Fruit fly (Drosophila melanogaster): ENCODE data around the gene CG11771.

CG11771 gene

DNA sequence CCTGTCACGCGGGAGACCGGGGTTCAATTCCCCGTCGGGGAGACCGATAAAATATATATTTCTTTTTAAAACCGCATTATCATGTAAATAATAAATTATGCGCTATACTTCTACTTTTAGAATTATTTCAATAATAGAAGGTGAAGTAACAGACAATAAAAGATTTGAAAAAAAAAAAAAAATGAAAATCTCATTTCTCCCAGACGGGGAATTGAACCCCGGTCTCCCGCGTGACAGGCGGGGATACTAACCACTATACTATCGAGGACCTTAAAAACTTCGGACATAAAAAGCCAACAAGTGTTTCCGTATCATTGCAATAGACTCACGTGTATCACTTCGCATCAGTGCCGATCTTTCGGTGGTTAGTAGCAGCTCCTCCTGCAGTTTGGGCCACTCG, 16.9 kb upstream of the CG11771 start:
- no peak for TF ChIP-seq CG6792 (GFP tag; optimal IDR thresholded peaks at IDR 0.05)
- TF ChIP-seq CG8119 (GFP tag; IDR thresholded peaks at IDR 0.05): no peak
- no peak for TF ChIP-seq CG32006 (GFP tag; optimal IDR thresholded peaks at IDR 0.05)
- no peak for TF ChIP-seq ss (GFP tag; optimal IDR thresholded peaks at IDR 0.05)
- no peak for TF ChIP-seq Eip75B (GFP tag; optimal IDR thresholded peaks at IDR 0.05)
- TF ChIP-seq Ets96B (tag; optimal IDR thresholded peaks at IDR 0.05): no peak
- no peak for TF ChIP-seq CG10631 (GFP tag; optimal IDR thresholded peaks at IDR 0.05)
- TF ChIP-seq CG11762 (GFP tag; optimal IDR thresholded peaks at IDR 0.05; ENCODE audit: insufficient read depth): no peak
- TF ChIP-seq cyc (GFP tag; optimal IDR thresholded peaks at IDR 0.05): no peak

DNA sequence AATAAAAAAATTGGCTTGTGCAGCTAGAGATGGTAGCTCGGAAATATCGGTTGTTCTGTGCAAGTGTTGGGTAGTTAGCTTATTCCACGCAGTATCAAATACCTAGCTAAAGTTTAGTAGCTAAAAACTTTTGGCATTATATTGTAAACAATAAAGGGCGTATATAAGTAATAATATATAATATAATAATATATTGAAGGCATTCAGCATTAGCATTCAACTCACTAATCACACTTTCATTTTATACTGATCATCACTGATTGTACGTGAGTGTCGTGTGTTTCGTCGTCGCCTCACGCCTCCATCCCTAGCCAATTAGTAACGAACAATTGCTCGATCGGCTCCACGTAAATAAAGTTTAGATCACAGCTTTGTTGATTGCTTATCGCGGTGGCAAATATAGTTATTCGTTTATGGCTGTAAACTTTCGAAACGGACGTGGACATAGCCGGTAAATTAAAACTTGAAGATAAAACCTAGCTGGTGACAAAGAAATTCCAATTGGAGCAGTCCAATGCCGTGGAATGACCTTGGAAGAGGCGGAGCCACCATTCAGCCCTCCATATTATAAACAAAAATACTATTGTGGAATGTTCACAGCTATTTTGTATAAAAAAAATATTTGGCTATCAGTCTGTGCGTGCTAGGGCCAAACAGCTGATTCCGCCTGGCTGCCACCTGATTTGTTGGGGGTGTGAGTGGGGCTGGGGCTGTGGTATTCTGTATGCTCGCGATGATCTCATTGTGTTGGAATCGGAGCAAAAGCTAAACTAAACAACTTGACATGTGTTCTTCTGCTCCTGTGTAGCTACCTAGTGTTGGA, 13.8 kb upstream of the CG11771 start, which contains the start of the genes PIG-S, sud1 and CG11168:
Gene PIG-S (minus strand): TSS at position 51 of the 823 bp plus-strand sequence.
Gene sud1 (minus strand): TSS at position 51 of the 823 bp plus-strand sequence.
Gene CG11168 (plus strand): TSS at position 293 of the 823 bp plus-strand sequence.
- TF ChIP-seq Sox15 (GFP tag; optimal IDR thresholded peaks at IDR 0.05): peak; percentile 14
- TF ChIP-seq dac (GFP tag; optimal IDR thresholded peaks at IDR 0.05): no peak
- no peak for TF ChIP-seq CG16779 (tag; optimal IDR thresholded peaks at IDR 0.05)
- TF ChIP-seq svp (GFP tag): no peak
- peak; percentile 28 for TF ChIP-seq CG31627 (GFP tag; optimal IDR thresholded peaks at IDR 0.05)
- peak; percentile 45; the same call in 1 of the 3 replicates for TF ChIP-seq CG6163 (GFP tag; IDR thresholded peaks at IDR 0.05)
- TF ChIP-seq CG34406 (GFP tag; optimal IDR thresholded peaks at IDR 0.05): no peak
- no peak for TF ChIP-seq acj6 (GFP tag; optimal IDR thresholded peaks at IDR 0.05)
- TF ChIP-seq eg (GFP tag; IDR thresholded peaks at IDR 0.05): peak; percentile 54; the same call in 2 of the 3 replicates
- TF ChIP-seq Gug (GFP tag; IDR thresholded peaks at IDR 0.05): no peak; the same call in 1 of the 2 replicates
- TF ChIP-seq CG3032 (tag; optimal IDR thresholded peaks at IDR 0.05): peak; percentile 63
- TF ChIP-seq esn (GFP tag; optimal IDR thresholded peaks at IDR 0.05): peak; percentile 36
- no peak for TF ChIP-seq CG8119 (GFP tag; IDR thresholded peaks at IDR 0.05)
- TF ChIP-seq Sox102F (GFP tag; optimal IDR thresholded peaks at IDR 0.05): no peak
- peak; percentile 11; the same call in 1 of the 2 replicates for TF ChIP-seq CG11294 (GFP tag; IDR thresholded peaks at IDR 0.05)
- TF ChIP-seq CG15336 (GFP tag; IDR thresholded peaks at IDR 0.05): peak; percentile 26; the same call in 1 of the 2 replicates
- peak; percentile 41 for TF ChIP-seq lz (GFP tag; optimal IDR thresholded peaks at IDR 0.05)
- TF ChIP-seq Hr4 (GFP tag; optimal IDR thresholded peaks at IDR 0.05): no peak
- TF ChIP-seq dsx (GFP tag; optimal IDR thresholded peaks at IDR 0.05; ENCODE audit: poor library complexity, severe bottlenecking): peak; percentile 38
- peak; percentile 18 for TF ChIP-seq CG1621 (tag; optimal IDR thresholded peaks at IDR 0.05)
- TF ChIP-seq CG7368 (GFP tag; optimal IDR thresholded peaks at IDR 0.05): no peak
- no peak for TF ChIP-seq CG10631 (GFP tag; optimal IDR thresholded peaks at IDR 0.05)
- TF ChIP-seq Sox14 (GFP tag; optimal IDR thresholded peaks at IDR 0.05): no peak
- TF ChIP-seq CG8632 (GFP tag; optimal IDR thresholded peaks at IDR 0.05): no peak

DNA sequence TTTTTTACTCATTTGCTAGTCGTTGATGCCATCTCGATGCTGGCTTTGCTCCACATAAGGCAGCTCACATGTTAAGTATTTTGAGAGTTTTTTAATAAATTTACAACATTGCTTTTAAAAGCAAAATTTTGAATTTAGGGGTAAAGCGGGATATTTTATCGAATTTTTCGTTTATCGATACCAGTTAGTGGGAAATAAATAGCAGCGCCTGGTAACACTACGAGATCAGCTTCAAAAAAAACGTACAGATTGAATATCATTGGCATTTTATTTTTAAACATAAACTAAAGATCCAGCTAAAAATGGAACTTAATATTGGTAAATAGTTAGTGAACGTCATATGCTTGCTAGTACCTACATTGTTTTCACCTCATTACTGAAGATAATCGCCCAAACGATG, 9.5 kb upstream of the CG11771 start, which contains the start of gene Mink:
Gene Mink (plus strand): TSS at position 204 of the 400 bp plus-strand sequence.
- TF ChIP-seq Hr39 (GFP tag; optimal IDR thresholded peaks at IDR 0.05): no peak
- TF ChIP-seq achi (GFP tag; optimal IDR thresholded peaks at IDR 0.05): no peak
- TF ChIP-seq CG10631 (GFP tag; optimal IDR thresholded peaks at IDR 0.05): no peak
- TF ChIP-seq esn (GFP tag; optimal IDR thresholded peaks at IDR 0.05): no peak
- no peak for TF ChIP-seq eg (GFP tag; IDR thresholded peaks at IDR 0.05)
- no peak for TF ChIP-seq Ets21C (GFP tag; optimal IDR thresholded peaks at IDR 0.05)
- no peak for TF ChIP-seq CG6792 (GFP tag; optimal IDR thresholded peaks at IDR 0.05)

DNA sequence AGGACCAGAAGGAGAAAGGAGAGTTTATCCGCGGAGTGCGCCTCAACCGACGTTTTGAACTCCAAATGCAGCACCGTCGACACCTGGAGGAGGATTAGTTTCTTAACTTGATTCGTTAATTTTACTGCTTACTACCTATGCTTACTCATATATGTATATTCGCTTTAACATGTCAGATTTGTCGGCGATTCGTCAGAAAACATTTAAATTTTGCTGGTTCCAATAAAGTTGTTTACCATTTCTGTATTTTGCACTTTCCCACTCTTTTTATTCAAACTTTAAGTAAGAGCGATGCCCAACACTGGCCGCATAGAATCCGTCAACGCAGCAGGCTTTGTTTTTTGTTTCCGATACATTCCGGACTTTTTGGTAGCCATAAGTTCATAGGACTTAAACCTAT, 6.9 kb upstream of the CG11771 start, which contains the start of gene Trf4-2:
Gene Trf4-2 (plus strand): TSS at position 301 of the 400 bp plus-strand sequence.
- TF ChIP-seq salr (GFP tag; optimal IDR thresholded peaks at IDR 0.05): no peak
- TF ChIP-seq topi (GFP tag; optimal IDR thresholded peaks at IDR 0.05): no peak
- TF ChIP-seq pdm3 (GFP tag; optimal IDR thresholded peaks at IDR 0.05): no peak

Measured in whole organism, prepupa.